Worm (Caenorhabditis elegans) whole organism, L3 larva: ENCODE results near the gene vps-41.
A peak's percentile ranks its signal among the peaks of the same experiment; 100 is the strongest.

Experiments used
- ceh-16 ChIP-seq: sonication (generic microtip); optimal IDR thresholded peaks from 2 replicates; lab custom pipeline; 2017; ENCODE audit warnings: missing biosample characterization, missing genetic modification characterization
- ceh-28 ChIP-seq: fragments of 150-350 bp; optimal IDR thresholded peaks from 2 replicates; lab custom pipeline; 2014; ENCODE audit warnings: missing biosample characterization, missing genetic modification reagents, missing genetic modification characterization
- ceh-82 ChIP-seq: fragments of 150-350 bp; optimal IDR thresholded peaks from 2 replicates; lab custom pipeline; 2014; ENCODE audit warnings: missing biosample characterization, missing genetic modification characterization
- egl-27 ChIP-seq: sonication (generic microtip); optimal IDR thresholded peaks from 4 replicates; lab custom pipeline; 2017; ENCODE audit warnings: missing biosample characterization, missing genetic modification reagents, missing genetic modification characterization
- elt-1 ChIP-seq: fragments of 150-350 bp; optimal IDR thresholded peaks from 2 replicates; lab custom pipeline; 2014; ENCODE audit warnings: missing biosample characterization, missing genetic modification characterization
- fkh-10 ChIP-seq: sonication (generic microtip); optimal IDR thresholded peaks from 2 replicates; lab custom pipeline; 2017; ENCODE audit warnings: missing biosample characterization, missing genetic modification reagents, missing genetic modification characterization
- nhr-11 ChIP-seq: fragments of 150-350 bp; optimal IDR thresholded peaks from 2 replicates; lab custom pipeline; 2014; ENCODE audit warnings: missing biosample characterization, missing genetic modification characterization
- nhr-237 ChIP-seq: fragments of 150-350 bp; optimal IDR thresholded peaks from 2 replicates; lab custom pipeline; 2014; ENCODE audit warnings: missing biosample characterization, missing genetic modification characterization
- nhr-43 ChIP-seq: sonication (generic microtip); optimal IDR thresholded peaks from 2 replicates; lab custom pipeline; 2016; ENCODE audit warnings: mild to moderate bottlenecking, missing genetic modification characterization, missing compliant biosample characterization; ENCODE audit not compliant: poor library complexity, severe bottlenecking
- nhr-76 ChIP-seq: fragments of 150-350 bp; sonication (generic microtip); optimal IDR thresholded peaks from 5 replicates; lab custom pipeline; 2014; ENCODE audit warnings: missing biosample characterization, missing genetic modification characterization
- pqm-1 ChIP-seq: fragments of 150-350 bp; optimal IDR thresholded peaks from 2 replicates; lab custom pipeline; 2017; ENCODE audit warnings: missing biosample characterization, missing genetic modification characterization, inconsistent platforms
- snpc-4 ChIP-seq: fragments of 150-350 bp; optimal IDR thresholded peaks from 2 replicates; lab custom pipeline; 2014; ENCODE audit warnings: missing biosample characterization, missing genetic modification characterization
- unc-62 ChIP-seq: fragments of 150-350 bp; sonication (generic microtip); optimal IDR thresholded peaks from 4 replicates; lab custom pipeline; 2014; ENCODE audit warnings: missing biosample characterization, missing genetic modification reagents, missing genetic modification characterization
- zag-1 ChIP-seq: fragments of 150-350 bp; optimal IDR thresholded peaks from 2 replicates; lab custom pipeline; 2014; ENCODE audit warnings: missing biosample characterization, missing genetic modification characterization

- TF ChIP-seq ceh-28, result no peak
- TF ChIP-seq zag-1 (tag; lab: Kevin White, UChicago), result no peak
- TF ChIP-seq unc-62, result no peak
- no peak for TF ChIP-seq nhr-43 (tag; lab: Kevin White, UChicago)
- no peak for TF ChIP-seq ceh-82 (tag; lab: Kevin White, UChicago)
- no peak for TF ChIP-seq fkh-10 (GFP tag; lab: Kevin White, UChicago)
- no peak for TF ChIP-seq ceh-16 (tag; lab: Kevin White, UChicago)
- no peak for TF ChIP-seq nhr-11 (tag; lab: Kevin White, UChicago)
- no peak for TF ChIP-seq egl-27 (tag; lab: Kevin White, UChicago)
- no peak for TF ChIP-seq nhr-76
- TF ChIP-seq elt-1, result no peak
- peak; percentile 72 for TF ChIP-seq pqm-1
- no peak for TF ChIP-seq nhr-237 (tag; lab: Kevin White, UChicago)
- no peak for TF ChIP-seq snpc-4 (tag; lab: Kevin White, UChicago)
Measured at ce11 chrX:5252798-5253197, 30.8 kb upstream of the vps-41 start, which contains the start of gene nspg-14.
